Worm (Caenorhabditis elegans) whole organism, mixed stage, embryonic: ENCODE results near the gene srt-12.

Source experiments
- ceh-43 ChIP-seq: fragments of 200-800 bp; sonication (Bioruptor generic); optimal IDR thresholded peaks from 2 replicates; lab custom pipeline; 2018; ENCODE audit warnings: mild to moderate bottlenecking, missing genetic modification characterization, moderate library complexity, missing compliant biosample characterization
- elt-3 ChIP-seq: fragments of 150-350 bp; optimal IDR thresholded peaks from 2 replicates; lab custom pipeline; 2014; ENCODE audit warnings: missing biosample characterization, missing genetic modification characterization
- lsy-2 ChIP-seq: fragments of 150-350 bp; optimal IDR thresholded peaks from 2 replicates; lab custom pipeline; 2014; ENCODE audit warnings: missing biosample characterization, missing genetic modification characterization
- mep-1 ChIP-seq: fragments of 150-350 bp; optimal IDR thresholded peaks from 2 replicates; lab custom pipeline; 2017; ENCODE audit warnings: missing biosample characterization, missing genetic modification reagents, missing genetic modification characterization, inconsistent platforms
- mls-2 ChIP-seq: sonication (generic microtip); optimal IDR thresholded peaks from 2 replicates; lab custom pipeline; 2016; ENCODE audit warnings: mild to moderate bottlenecking, missing genetic modification characterization, moderate library complexity, missing compliant biosample characterization
- nhr-237 ChIP-seq: fragments of 150-350 bp; optimal IDR thresholded peaks from 2 replicates; lab custom pipeline; 2014; ENCODE audit warnings: missing biosample characterization, missing genetic modification characterization
- nhr-28 ChIP-seq: fragments of 150-350 bp; optimal IDR thresholded peaks from 2 replicates; lab custom pipeline; 2014; ENCODE audit warnings: missing biosample characterization, missing genetic modification characterization
- nhr-76 ChIP-seq: sonication (generic microtip); optimal IDR thresholded peaks from 2 replicates; lab custom pipeline; 2017; ENCODE audit warnings: missing biosample characterization, missing genetic modification characterization
- pha-4 ChIP-seq: fragments of 150-350 bp; optimal IDR thresholded peaks from 2 replicates; lab custom pipeline; 2018; ENCODE audit warnings: missing biosample characterization, missing genetic modification reagents, missing genetic modification characterization
- unc-62 ChIP-seq: fragments of 150-350 bp; optimal IDR thresholded peaks from 2 replicates; lab custom pipeline; 2014; ENCODE audit warnings: missing biosample characterization, missing genetic modification reagents, missing genetic modification characterization
- ztf-11 ChIP-seq: fragments of 150-350 bp; optimal IDR thresholded peaks from 2 replicates; lab custom pipeline; 2014; ENCODE audit warnings: missing biosample characterization, missing genetic modification characterization

- TF ChIP-seq elt-3 (no peak), nhr-76 (tag; lab: Kevin White, UChicago) (no peak), mep-1 (tag; lab: Kevin White, UChicago) (no peak), nhr-28 (tag; lab: Kevin White, UChicago) (no peak), ztf-11 (no peak), mls-2 (tag; lab: Kevin White, UChicago) (no peak), unc-62 (GFP tag; lab: Kevin White, UChicago) (no peak), ceh-43 (no peak), pha-4 (no peak), lsy-2 (no peak), nhr-237 (no peak)
Measured at ce11 chrV:4211521-4211920, 30.8 kb downstream of the srt-12 start.
